Worm (Caenorhabditis elegans): ENCODE results near the gene rfip-1.

DNA sequence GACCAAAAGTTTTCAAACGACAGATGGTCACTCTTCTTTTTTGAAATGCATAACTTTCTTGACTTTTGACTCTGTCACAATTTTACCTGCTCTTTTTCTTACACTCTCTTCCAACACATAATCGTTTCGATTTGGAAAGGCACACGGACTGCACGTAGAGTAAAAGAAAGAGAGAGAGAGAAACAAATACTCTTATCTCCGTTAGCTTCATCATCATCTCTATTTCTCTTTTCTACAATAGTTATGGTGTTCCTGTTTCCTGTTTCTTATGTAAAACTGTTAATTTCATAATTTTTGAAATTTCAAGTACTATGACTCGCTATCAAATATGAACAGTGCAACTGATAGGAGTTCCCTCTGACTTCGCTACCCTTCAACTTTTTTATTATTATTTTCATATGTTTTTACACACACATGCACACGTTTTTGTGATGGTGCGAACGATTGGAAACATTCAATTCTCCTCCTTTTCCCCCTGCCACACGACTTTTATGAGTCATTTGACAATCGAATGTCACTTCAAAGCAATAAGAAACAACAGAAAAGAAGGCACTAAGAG, 45.8 kb downstream of the rfip-1 start:
- peak; percentile 96 for TF ChIP-seq elt-2 (tag; optimal IDR thresholded peaks at IDR 0.05)
- TF ChIP-seq nhr-76 (tag; optimal IDR thresholded peaks at IDR 0.05), result no peak
- TF ChIP-seq egl-5 (tag; optimal IDR thresholded peaks at IDR 0.05), result no peak
- no peak for TF ChIP-seq nfya-1 (tag; optimal IDR thresholded peaks at IDR 0.05; ENCODE audit: insufficient read depth)
- TF ChIP-seq nhr-77 (tag; optimal IDR thresholded peaks at IDR 0.05), result no peak
- TF ChIP-seq ztf-11 (tag; optimal IDR thresholded peaks at IDR 0.05), result no peak
- no peak for TF ChIP-seq ama-1 (optimal IDR thresholded peaks at IDR 0.05)
- TF ChIP-seq nhr-43 (tag; optimal IDR thresholded peaks at IDR 0.05; ENCODE audit: poor library complexity, severe bottlenecking), result no peak
